Worm (Caenorhabditis elegans) whole organism, L4 larva: ENCODE results near the gene hex-5.

ENCODE experiments used
- F26F4.8 ChIP-seq: fragments of 200-800 bp; sonication (Bioruptor generic); conservative IDR thresholded peaks from 2 replicates; pipeline ENCODE4 v1.3.6; 2022; ENCODE audit warnings: missing genetic modification characterization, missing compliant biosample characterization
- ZK546.5 ChIP-seq, 2 experiments: sonication (generic microtip); optimal IDR thresholded peaks; 2 replicates each; lab custom pipeline; 2017; ENCODE audit warnings: missing biosample characterization in 2 of 2, missing genetic modification characterization in 2 of 2
- aha-1 ChIP-seq: fragments of 150-350 bp; peaks from one replicate; lab custom pipeline; 2014; ENCODE audit warnings: missing biosample characterization, missing genetic modification characterization
- arid-1 ChIP-seq: fragments of 200-800 bp; sonication (Bioruptor generic); conservative IDR thresholded peaks from 2 replicates; pipeline ENCODE4 v1.3.6; 2022; ENCODE audit warnings: missing genetic modification reagents, missing genetic modification characterization, missing compliant biosample characterization
- ceh-20 ChIP-seq: fragments of 200-800 bp; sonication (Bioruptor generic); IDR thresholded peaks from 2 replicates; pipeline ENCODE4 v1.3.6; 2022; ENCODE audit warnings: missing genetic modification reagents, missing genetic modification characterization, missing compliant biosample characterization
- ces-1 ChIP-seq: fragments of 150-350 bp; sonication (generic microtip); optimal IDR thresholded peaks from 4 replicates; lab custom pipeline; 2014; ENCODE audit warnings: missing biosample characterization, missing genetic modification reagents, missing genetic modification characterization
- daf-16 ChIP-seq, 3 experiments: sonication (generic microtip); optimal IDR thresholded peaks; 2 replicates each; lab custom pipeline; 2016 to 2017; ENCODE audit warnings: missing genetic modification characterization in 3 of 3, missing genetic modification reagents in 3 of 3, mild to moderate bottlenecking in 2 of 3, missing compliant biosample characterization in 2 of 3, missing biosample characterization in 1 of 3, moderate library complexity in 1 of 3
- dpl-1 ChIP-seq: fragments of 150-350 bp; optimal IDR thresholded peaks from 2 replicates; lab custom pipeline; 2014; ENCODE audit warnings: missing biosample characterization, missing genetic modification reagents, missing genetic modification characterization
- dve-1 ChIP-seq: sonication (generic microtip); optimal IDR thresholded peaks from 2 replicates; lab custom pipeline; 2017; ENCODE audit warnings: antibody characterized with exemption, mild to moderate bottlenecking, missing genetic modification characterization, missing compliant biosample characterization; ENCODE audit not compliant: insufficient read depth
- egl-43 ChIP-seq: fragments of 200-800 bp; sonication (Bioruptor generic); IDR thresholded peaks from 2 replicates; pipeline ENCODE4 v1.3.6; 2022; ENCODE audit warnings: missing genetic modification reagents, missing genetic modification characterization, missing compliant biosample characterization
- fos-1 ChIP-seq: fragments of 150-350 bp; optimal IDR thresholded peaks from 2 replicates; lab custom pipeline; 2014; ENCODE audit warnings: missing biosample characterization, missing genetic modification characterization
- gei-8 ChIP-seq: fragments of 200-800 bp; sonication (Bioruptor generic); optimal IDR thresholded peaks from 2 replicates; lab custom pipeline; 2018; ENCODE audit warnings: mild to moderate bottlenecking, missing genetic modification characterization, missing compliant biosample characterization
- hlh-11 ChIP-seq: fragments of 200-800 bp; sonication (Bioruptor generic); optimal IDR thresholded peaks from 2 replicates; lab custom pipeline; 2018; ENCODE audit warnings: mild to moderate bottlenecking, missing genetic modification characterization, missing compliant biosample characterization
- hlh-30 ChIP-seq: sonication (generic microtip); optimal IDR thresholded peaks from 2 replicates; lab custom pipeline; 2017; ENCODE audit warnings: antibody characterized with exemption, mild to moderate bottlenecking, missing genetic modification characterization, missing compliant biosample characterization; ENCODE audit not compliant: insufficient read depth
- lin-13 ChIP-seq: fragments of 150-350 bp; optimal IDR thresholded peaks from 2 replicates; lab custom pipeline; 2014; ENCODE audit warnings: missing biosample characterization, missing genetic modification reagents, missing genetic modification characterization
- lin-15B ChIP-seq: fragments of 150-350 bp; sonication (generic microtip); optimal IDR thresholded peaks from 3 replicates; lab custom pipeline; 2014; ENCODE audit warnings: missing biosample characterization, missing genetic modification characterization
- lsy-2 ChIP-seq, 2 experiments: fragments of 150-350 bp in 1 of 2; sonication (generic microtip) in 1 of 2; optimal IDR thresholded peaks; 2 replicates each; lab custom pipeline; 2014 to 2017; ENCODE audit warnings: missing biosample characterization in 2 of 2, missing genetic modification characterization in 2 of 2
- madf-5 ChIP-seq, 2 experiments: fragments of 200-800 bp; sonication (Bioruptor generic); IDR thresholded peaks; 2 replicates each; pipeline ENCODE4 v1.3.6; 2022; ENCODE audit warnings: missing compliant biosample characterization in 2 of 2, missing genetic modification characterization in 2 of 2
- mdl-1 ChIP-seq, 2 experiments: fragments of 150-350 bp in 1 of 2; sonication (generic microtip) in 1 of 2; optimal IDR thresholded peaks; 2 replicates each; lab custom pipeline; 2014 to 2017; ENCODE audit warnings: missing biosample characterization in 2 of 2, missing genetic modification characterization in 2 of 2
- mep-1 ChIP-seq: fragments of 150-350 bp; sonication (generic microtip); optimal IDR thresholded peaks from 3 replicates; lab custom pipeline; 2014; ENCODE audit warnings: missing biosample characterization, missing genetic modification characterization
- mxl-3 ChIP-seq: fragments of 200-800 bp; sonication (Bioruptor generic); optimal IDR thresholded peaks from 2 replicates; lab custom pipeline; 2018; ENCODE audit warnings: mild to moderate bottlenecking, missing genetic modification characterization, missing compliant biosample characterization
- nhr-10 ChIP-seq: fragments of 150-350 bp; optimal IDR thresholded peaks from 2 replicates; lab custom pipeline; 2014; ENCODE audit warnings: missing biosample characterization, missing genetic modification characterization
- nhr-102 ChIP-seq: sonication (generic microtip); optimal IDR thresholded peaks from 2 replicates; lab custom pipeline; 2016; ENCODE audit warnings: mild to moderate bottlenecking, missing genetic modification characterization, moderate library complexity, missing compliant biosample characterization
- nhr-11 ChIP-seq: fragments of 150-350 bp; optimal IDR thresholded peaks from 2 replicates; lab custom pipeline; 2014; ENCODE audit warnings: missing biosample characterization, missing genetic modification characterization
- nhr-28 ChIP-seq: fragments of 150-350 bp; optimal IDR thresholded peaks from 2 replicates; lab custom pipeline; 2014; ENCODE audit warnings: missing biosample characterization, missing genetic modification characterization
- php-3 ChIP-seq: fragments of 200-800 bp; sonication (Bioruptor generic); IDR thresholded peaks from 2 replicates; pipeline ENCODE4 v1.3.6; 2022; ENCODE audit warnings: missing genetic modification reagents, missing genetic modification characterization, missing compliant biosample characterization
- saeg-2 ChIP-seq: fragments of 200-800 bp; sonication (Bioruptor generic); IDR thresholded peaks from 2 replicates; pipeline ENCODE4 v1.3.6; 2022; ENCODE audit warnings: missing genetic modification reagents, missing genetic modification characterization, missing compliant biosample characterization
- sdz-12 ChIP-seq: fragments of 200-800 bp; sonication (Bioruptor generic); optimal IDR thresholded peaks from 2 replicates; lab custom pipeline; 2018; ENCODE audit warnings: mild to moderate bottlenecking, missing genetic modification characterization, missing compliant biosample characterization
- set-16 ChIP-seq: fragments of 200-800 bp; sonication (Bioruptor generic); IDR thresholded peaks from 2 replicates; pipeline ENCODE4 v1.3.6; 2022; ENCODE audit warnings: missing genetic modification reagents, missing genetic modification characterization, missing compliant biosample characterization
- snpc-1.2 ChIP-seq: fragments of 200-800 bp; sonication (Bioruptor generic); IDR thresholded peaks from 2 replicates; pipeline ENCODE4 v1.3.6; 2022; ENCODE audit warnings: missing genetic modification reagents, missing genetic modification characterization, missing compliant biosample characterization
- tra-1 ChIP-seq: fragments of 200-800 bp; sonication (Bioruptor generic); IDR thresholded peaks from 2 replicates; pipeline ENCODE4 v1.3.6; 2022; ENCODE audit warnings: missing genetic modification reagents, missing genetic modification characterization, missing compliant biosample characterization
- unc-62 ChIP-seq, 3 experiments: fragments of 150-350 bp in 1 of 3; sonication (generic microtip); optimal IDR thresholded peaks in 2 of 3; peaks in 1 of 3; 1 replicate in 1 of 3; 2 replicates in 2 of 3; lab custom pipeline; 2014 to 2017; ENCODE audit warnings: missing biosample characterization in 3 of 3, missing genetic modification characterization in 3 of 3, missing genetic modification reagents in 3 of 3, missing genotype in 1 of 3
- zip-2 ChIP-seq: fragments of 150-350 bp; optimal IDR thresholded peaks from 2 replicates; lab custom pipeline; 2014; ENCODE audit warnings: missing biosample characterization, missing genetic modification characterization

The hex-5 gene

ce11 chrX:14894380-14894779, 10.7 kb downstream of the hex-5 start:
- TF ChIP-seq ZK546.5 (tag; optimal IDR thresholded peaks at IDR 0.05; lab: Kevin White, UChicago) = no peak
- peak; percentile 27 for TF ChIP-seq hlh-11 (tag; lab: Kevin White, UChicago)
- TF ChIP-seq gei-8 = no peak
- TF ChIP-seq mxl-3 (GFP tag; lab: Kevin White, UChicago) = peak; percentile 23
- peak; percentile 62; the same call in 1 of the 2 replicates for TF ChIP-seq tra-1 (GFP tag; lab: Robert Waterston, UW)
- TF ChIP-seq ces-1 (GFP tag; lab: Kevin White, UChicago) = no peak
- peak in 1 of 2 experiments; percentile 58 for TF ChIP-seq mdl-1 (tag; optimal IDR thresholded peaks at IDR 0.05; lab: Kevin White, UChicago)
- TF ChIP-seq hlh-30 (tag; lab: Kevin White, UChicago) = peak; percentile 31
- TF ChIP-seq snpc-1.2 (GFP tag; lab: Robert Waterston, UW) = no peak
- TF ChIP-seq ceh-20 (GFP tag; lab: Robert Waterston, UW) = 0 out of 2 replicates have a peak, but pooled peaks have one; percentile 38
- no peak for TF ChIP-seq lin-15B (tag; lab: Kevin White, UChicago)
- TF ChIP-seq saeg-2 (GFP tag; lab: Robert Waterston, UW) = no peak
- peak; percentile 35 for TF ChIP-seq mep-1 (tag; lab: Kevin White, UChicago)
- TF ChIP-seq nhr-102 (tag; lab: Kevin White, UChicago) = no peak
- TF ChIP-seq aha-1 (tag; lab: Kevin White, UChicago) = peak; percentile 33
- no peak for TF ChIP-seq zip-2
- TF ChIP-seq nhr-10 (tag; lab: Kevin White, UChicago) = no peak
- no peak for TF ChIP-seq lsy-2 (tag; optimal IDR thresholded peaks at IDR 0.05; lab: Kevin White, UChicago)
- no peak for TF ChIP-seq F26F4.8 (GFP tag; lab: Robert Waterston, UW)
- peak; percentile 69 for TF ChIP-seq nhr-28 (tag; lab: Kevin White, UChicago)
- peak in 1 of 2 experiments; percentile 97 for TF ChIP-seq unc-62 (GFP tag; optimal IDR thresholded peaks at IDR 0.05 in 1 of 2; lab: Kevin White, UChicago)
- TF ChIP-seq unc-62 (tag; optimal IDR thresholded peaks at IDR 0.05; lab: Kevin White, UChicago) = no peak

- TF ChIP-seq daf-16 (GFP tag; optimal IDR thresholded peaks at IDR 0.05; lab: Kevin White, UChicago) = no peak
- no peak for TF ChIP-seq daf-16 (tag; optimal IDR thresholded peaks at IDR 0.05; lab: Kevin White, UChicago)
- no peak for TF ChIP-seq zip-2
- no peak for TF ChIP-seq nhr-28 (tag; lab: Kevin White, UChicago)
- no peak for TF ChIP-seq sdz-12 (GFP tag; lab: Kevin White, UChicago)
- no peak for TF ChIP-seq php-3
- TF ChIP-seq dpl-1 (GFP tag; lab: Kevin White, UChicago) = no peak
- no peak for TF ChIP-seq lin-13
- TF ChIP-seq fos-1 (tag; lab: Kevin White, UChicago) = no peak
Measured at ce11 chrX:14888188-14888587, 16.9 kb downstream of the hex-5 start, which contains the start of gene daf-6. Gene daf-6, plus strand, starts transcription at chrX:14888488.

- TF ChIP-seq aha-1 (tag; lab: Kevin White, UChicago) (peak; percentile 60), gei-8 (no peak), arid-1 (no peak), unc-62 (GFP tag; optimal IDR thresholded peaks at IDR 0.05 in 1 of 2; lab: Kevin White, UChicago) (peak in 1 of 2 experiments; percentile 13), unc-62 (tag; optimal IDR thresholded peaks at IDR 0.05; lab: Kevin White, UChicago) (no peak)
Measured at ce11 chrX:14885855-14886254, 19.2 kb downstream of the hex-5 start.

- TF ChIP-seq dve-1 (no peak), nhr-11 (tag; lab: Kevin White, UChicago) (no peak), madf-5 (GFP tag; IDR thresholded peaks at IDR 0.05; lab: Robert Waterston, UW) (no peak)
- TF ChIP-seq, all 104 proteins: peak for 0
Measured at ce11 chrX:14881119-14881518, 23.9 kb downstream of the hex-5 start, which contains the start of gene flp-8. Gene flp-8, plus strand, starts transcription at chrX:14881419.

ce11 chrX:14877691-14878090, 27.4 kb downstream of the hex-5 start:
- peak; percentile 62 for TF ChIP-seq set-16 (GFP tag; lab: Robert Waterston, UW)
- TF ChIP-seq lin-15B (tag; lab: Kevin White, UChicago) = no peak
- TF ChIP-seq egl-43 (GFP tag; lab: Robert Waterston, UW) = 0 out of 2 replicates have a peak, but pooled peaks have one; percentile 51
